Worm (Caenorhabditis elegans) whole organism, young adult: ENCODE measurements around the gene Y39A1A.16.
A peak's percentile ranks its signal among the peaks of the same experiment; 100 is the strongest.

Source experiments
- C06A6.2 ChIP-seq: fragments of 200-800 bp; sonication (Bioruptor generic); conservative IDR thresholded peaks from 2 replicates; pipeline ENCODE4 v1.3.6; 2022; ENCODE audit warnings: missing genetic modification characterization, missing compliant biosample characterization
- D2030.7 ChIP-seq: fragments of 200-800 bp; sonication (Bioruptor generic); IDR thresholded peaks from 2 replicates; pipeline ENCODE4 v1.3.6; 2022; ENCODE audit warnings: missing genetic modification reagents, missing genetic modification characterization, missing compliant biosample characterization
- F33H1.4 ChIP-seq: fragments of 200-800 bp; sonication (Bioruptor generic); IDR thresholded peaks from 2 replicates; pipeline ENCODE4 v1.3.6; 2022; ENCODE audit warnings: missing genetic modification reagents, missing genetic modification characterization, missing compliant biosample characterization
- K12H6.12 ChIP-seq: fragments of 200-800 bp; sonication (Bioruptor generic); optimal IDR thresholded peaks from 2 replicates; lab custom pipeline; 2018; ENCODE audit warnings: mild to moderate bottlenecking, missing genetic modification characterization, missing compliant biosample characterization
- T07F8.4 ChIP-seq: sonication (generic microtip); optimal IDR thresholded peaks from 2 replicates; lab custom pipeline; 2016; ENCODE audit warnings: mild to moderate bottlenecking, missing genetic modification characterization, moderate library complexity, missing compliant biosample characterization
- Y53G8AR.9 ChIP-seq: fragments of 200-800 bp; sonication (Bioruptor generic); conservative IDR thresholded peaks from 2 replicates; pipeline ENCODE4 v1.3.6; 2022; ENCODE audit warnings: missing genetic modification reagents, missing genetic modification characterization, missing compliant biosample characterization
- Y67H2A.10 ChIP-seq: fragments of 200-800 bp; sonication (Bioruptor generic); conservative IDR thresholded peaks from 2 replicates; pipeline ENCODE4 v1.3.6; 2022; ENCODE audit warnings: missing genetic modification reagents, missing genetic modification characterization, missing compliant biosample characterization
- Y95B8A.8 ChIP-seq: fragments of 200-800 bp; sonication (Bioruptor generic); IDR thresholded peaks from 2 replicates; pipeline ENCODE4 v1.3.6; 2022; ENCODE audit warnings: missing genetic modification reagents, missing genetic modification characterization, missing compliant biosample characterization
- aptf-2 ChIP-seq: fragments of 200-800 bp; sonication (Bioruptor generic); conservative IDR thresholded peaks from 2 replicates; pipeline ENCODE4 v1.3.6; 2022; ENCODE audit warnings: missing genetic modification reagents, missing genetic modification characterization, missing compliant biosample characterization
- atf-7 ChIP-seq: sonication (generic microtip); optimal IDR thresholded peaks from 2 replicates; lab custom pipeline; 2017; ENCODE audit warnings: mild to moderate bottlenecking, missing genetic modification characterization, missing compliant biosample characterization
- attf-3 ChIP-seq: fragments of 200-800 bp; sonication (Bioruptor generic); conservative IDR thresholded peaks from 2 replicates; pipeline ENCODE4 v1.3.6; 2022; ENCODE audit warnings: missing genetic modification reagents, missing genetic modification characterization, missing compliant biosample characterization
- attf-5 ChIP-seq: fragments of 200-800 bp; sonication (Bioruptor generic); optimal IDR thresholded peaks from 2 replicates; lab custom pipeline; 2018; ENCODE audit warnings: mild to moderate bottlenecking, missing genetic modification characterization, missing compliant biosample characterization
- cebp-1 ChIP-seq, 2 experiments: fragments of 200-800 bp in 1 of 2; sonication (Bioruptor generic) in 1 of 2; sonication (generic microtip) in 1 of 2; IDR thresholded peaks in 1 of 2; optimal IDR thresholded peaks in 1 of 2; 2 replicates each; pipeline versions ENCODE4 v1.3.6 to Lab custom; 2017 to 2022; ENCODE audit warnings: missing compliant biosample characterization in 2 of 2, missing genetic modification characterization in 2 of 2, mild to moderate bottlenecking in 1 of 2, missing genetic modification reagents in 1 of 2, moderate library complexity in 1 of 2
- cebp-2 ChIP-seq: fragments of 200-800 bp; sonication (Bioruptor generic); IDR thresholded peaks from 2 replicates; pipeline ENCODE4 v1.3.6; 2022; ENCODE audit warnings: missing genetic modification characterization, missing compliant biosample characterization
- ceh-100 ChIP-seq: fragments of 200-800 bp; sonication (Bioruptor generic); IDR thresholded peaks from 2 replicates; pipeline ENCODE4 v1.3.6; 2022; ENCODE audit warnings: missing genetic modification reagents, missing genetic modification characterization, missing compliant biosample characterization
- ceh-27 ChIP-seq: fragments of 200-800 bp; sonication (Bioruptor generic); optimal IDR thresholded peaks from 2 replicates; lab custom pipeline; 2018; ENCODE audit warnings: mild to moderate bottlenecking, missing genetic modification characterization, moderate library complexity, missing compliant biosample characterization
- ceh-58 ChIP-seq: fragments of 200-800 bp; sonication (Bioruptor generic); IDR thresholded peaks from 2 replicates; pipeline ENCODE4 v1.3.6; 2022; ENCODE audit warnings: missing genetic modification characterization, missing compliant biosample characterization
- ceh-91 ChIP-seq: fragments of 200-800 bp; sonication (Bioruptor generic); IDR thresholded peaks from 2 replicates; pipeline ENCODE4 v1.3.6; 2022; ENCODE audit warnings: missing genetic modification reagents, missing genetic modification characterization, missing compliant biosample characterization
- die-1 ChIP-seq: sonication (generic microtip); optimal IDR thresholded peaks from 2 replicates; lab custom pipeline; 2016; ENCODE audit warnings: missing genotype, mild to moderate bottlenecking, missing genetic modification characterization, missing compliant biosample characterization
- dox-1 ChIP-seq: fragments of 200-800 bp; sonication (Bioruptor generic); IDR thresholded peaks from 2 replicates; pipeline ENCODE4 v1.3.6; 2022; ENCODE audit warnings: missing genetic modification reagents, missing genetic modification characterization, missing compliant biosample characterization
- ekl-4 ChIP-seq: fragments of 200-800 bp; sonication (Bioruptor generic); IDR thresholded peaks from 2 replicates; pipeline ENCODE4 v1.3.6; 2022; ENCODE audit warnings: missing genetic modification reagents, missing genetic modification characterization, missing compliant biosample characterization
- hmg-20 ChIP-seq: fragments of 200-800 bp; sonication (Bioruptor generic); IDR thresholded peaks from 2 replicates; pipeline ENCODE4 v1.3.6; 2022; ENCODE audit warnings: missing genetic modification reagents, missing genetic modification characterization, missing compliant biosample characterization
- hrde-1 ChIP-seq: sonication (generic microtip); optimal IDR thresholded peaks from 2 replicates; lab custom pipeline; 2016; ENCODE audit warnings: missing genetic modification characterization, mild to moderate bottlenecking, missing compliant biosample characterization, moderate library complexity, missing genotype, missing genetic modification reagents, borderline replicate concordance
- hsf-1 ChIP-seq: fragments of 200-800 bp; sonication (Bioruptor generic); IDR thresholded peaks from 2 replicates; pipeline ENCODE4 v1.3.6; 2022; ENCODE audit warnings: missing genetic modification reagents, missing genetic modification characterization, missing compliant biosample characterization
- let-607 ChIP-seq, 2 experiments: fragments of 200-800 bp in 1 of 2; sonication (Bioruptor generic) in 1 of 2; sonication (generic microtip) in 1 of 2; optimal IDR thresholded peaks; 2 replicates each; lab custom pipeline; 2016 to 2018; ENCODE audit warnings: mild to moderate bottlenecking in 2 of 2, missing compliant biosample characterization in 2 of 2, missing genetic modification characterization in 2 of 2, moderate library complexity in 2 of 2, missing genotype in 1 of 2
- lin-40 ChIP-seq: sonication (generic microtip); optimal IDR thresholded peaks from 2 replicates; lab custom pipeline; 2016; ENCODE audit warnings: missing genetic modification characterization, mild to moderate bottlenecking, missing compliant biosample characterization, missing genotype, missing genetic modification reagents
- lir-1 ChIP-seq: fragments of 200-800 bp; sonication (Bioruptor generic); conservative IDR thresholded peaks from 2 replicates; pipeline ENCODE4 v1.3.6; 2022; ENCODE audit warnings: missing genetic modification reagents, missing genetic modification characterization, missing compliant biosample characterization
- lsl-1 ChIP-seq: fragments of 200-800 bp; sonication (Bioruptor generic); optimal IDR thresholded peaks from 2 replicates; lab custom pipeline; 2018; ENCODE audit warnings: mild to moderate bottlenecking, missing genetic modification characterization, moderate library complexity, missing compliant biosample characterization
- madf-3 ChIP-seq: fragments of 200-800 bp; sonication (Bioruptor generic); IDR thresholded peaks from 2 replicates; pipeline ENCODE4 v1.3.6; 2022; ENCODE audit warnings: missing genetic modification reagents, missing genetic modification characterization, missing compliant biosample characterization
- madf-6 ChIP-seq: fragments of 200-800 bp; sonication (Bioruptor generic); IDR thresholded peaks from 2 replicates; pipeline ENCODE4 v1.3.6; 2022; ENCODE audit warnings: missing genetic modification reagents, missing genetic modification characterization, missing compliant biosample characterization
- madf-8 ChIP-seq: fragments of 200-800 bp; sonication (Bioruptor generic); conservative IDR thresholded peaks from 2 replicates; pipeline ENCODE4 v1.3.6; 2022; ENCODE audit warnings: missing genetic modification reagents, missing genetic modification characterization, missing compliant biosample characterization
- mcd-1 ChIP-seq: fragments of 200-800 bp; sonication (Bioruptor generic); IDR thresholded peaks from 2 replicates; pipeline ENCODE4 v1.3.6; 2022; ENCODE audit warnings: missing genetic modification reagents, missing genetic modification characterization, missing compliant biosample characterization
- mel-28 ChIP-seq: sonication (generic microtip); optimal IDR thresholded peaks from 2 replicates; lab custom pipeline; 2016; ENCODE audit warnings: borderline replicate concordance, mild to moderate bottlenecking, missing genetic modification characterization, missing compliant biosample characterization
- mxl-1 ChIP-seq: sonication (generic microtip); optimal IDR thresholded peaks from 2 replicates; lab custom pipeline; 2016; ENCODE audit warnings: missing genetic modification characterization, missing compliant biosample characterization
- nfyb-1 ChIP-seq: fragments of 200-800 bp; sonication (Bioruptor generic); IDR thresholded peaks from 2 replicates; pipeline ENCODE4 v1.3.6; 2022; ENCODE audit warnings: missing genetic modification reagents, missing genetic modification characterization, missing compliant biosample characterization
- pbrm-1 ChIP-seq: fragments of 200-800 bp; sonication (Bioruptor generic); IDR thresholded peaks from 2 replicates; pipeline ENCODE4 v1.3.6; 2022; ENCODE audit warnings: missing genetic modification reagents, missing genetic modification characterization, missing compliant biosample characterization
- pha-4 ChIP-seq: fragments of 150-350 bp; sonication (generic microtip); optimal IDR thresholded peaks from 2 replicates; lab custom pipeline; 2014; ENCODE audit warnings: missing biosample characterization, missing genetic modification reagents, missing genetic modification characterization
- rcor-1 ChIP-seq: fragments of 200-800 bp; sonication (Bioruptor generic); IDR thresholded peaks from 2 replicates; pipeline ENCODE4 v1.3.6; 2022; ENCODE audit warnings: missing genetic modification reagents, missing genetic modification characterization, missing compliant biosample characterization
- repo-1 ChIP-seq: sonication (generic microtip); optimal IDR thresholded peaks from 2 replicates; lab custom pipeline; 2017; ENCODE audit warnings: mild to moderate bottlenecking, missing genetic modification characterization, missing compliant biosample characterization
- snpc-4 ChIP-seq, 5 experiments: fragments of 150-350 bp in 1 of 5; sonication (generic microtip) in 4 of 5; optimal IDR thresholded peaks; 2 replicates each; lab custom pipeline; 2014 to 2018; ENCODE audit warnings: missing genetic modification characterization in 5 of 5, missing biosample characterization in 3 of 5, antibody characterized with exemption in 2 of 5, mild to moderate bottlenecking in 2 of 5, missing compliant biosample characterization in 2 of 5, missing genotype in 2 of 5, moderate library complexity in 2 of 5, missing genetic modification reagents in 1 of 5
- tbp1 ChIP-seq: fragments of 200-800 bp; sonication (Bioruptor generic); optimal IDR thresholded peaks from 2 replicates; lab custom pipeline; 2018; ENCODE audit warnings: mild to moderate bottlenecking, missing genetic modification characterization, missing compliant biosample characterization
- xnd-1 ChIP-seq: sonication (generic microtip); optimal IDR thresholded peaks from 2 replicates; lab custom pipeline; 2016; ENCODE audit warnings: missing genotype, missing genetic modification reagents, missing genetic modification characterization, missing compliant biosample characterization
- zim-3 ChIP-seq: sonication (generic microtip); optimal IDR thresholded peaks from 2 replicates; lab custom pipeline; 2017; ENCODE audit warnings: mild to moderate bottlenecking, missing genetic modification characterization, moderate library complexity, missing compliant biosample characterization
- ztf-22 ChIP-seq: fragments of 200-800 bp; sonication (Bioruptor generic); optimal IDR thresholded peaks from 2 replicates; lab custom pipeline; 2018; ENCODE audit warnings: mild to moderate bottlenecking, missing genetic modification characterization, moderate library complexity, missing compliant biosample characterization

The Y39A1A.16 gene

DNA sequence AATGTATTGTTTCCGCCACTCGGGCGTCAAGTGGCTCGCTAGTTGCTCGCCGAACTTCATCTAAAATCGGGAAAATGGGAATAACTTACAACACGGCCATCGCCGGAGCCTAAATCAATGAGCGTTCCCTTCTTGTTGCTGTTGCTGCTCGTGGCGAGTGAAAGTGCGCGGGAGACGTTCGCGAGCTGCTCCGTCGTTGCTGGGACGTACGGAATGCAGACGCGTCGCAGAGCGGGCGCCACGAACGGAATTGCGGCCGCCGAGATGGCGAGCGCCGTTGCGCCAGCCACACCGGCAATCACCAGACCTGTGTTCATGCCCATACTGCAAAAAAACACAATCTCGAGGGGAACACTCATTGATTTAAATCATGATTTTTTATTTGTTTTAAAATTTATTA is 27.4 kb downstream of the Y39A1A.16 start (continued):
- TF ChIP-seq ceh-91, result 0 out of 2 replicates have a peak, but pooled peaks have one; percentile 26

DNA sequence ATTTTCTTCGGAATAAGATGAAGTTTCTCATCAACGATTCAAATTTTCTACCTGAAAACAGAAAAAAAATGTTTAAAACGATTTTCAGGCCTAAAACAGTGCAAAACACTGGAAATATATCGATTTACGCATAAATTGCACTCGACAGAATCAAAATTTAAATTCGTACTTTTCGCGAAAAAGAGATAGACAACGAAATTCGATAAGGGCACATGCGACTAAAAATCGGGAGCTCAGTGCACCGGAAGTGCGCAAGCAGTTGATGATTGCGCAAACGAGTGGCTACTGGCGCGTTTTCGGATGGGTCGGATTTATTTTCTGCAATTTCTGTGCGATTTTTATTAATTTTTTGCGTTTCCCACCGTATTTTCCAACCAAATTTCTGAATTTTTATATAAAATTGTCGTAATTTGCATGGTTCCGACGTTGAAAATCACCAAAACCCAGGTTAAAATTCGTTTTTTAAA is 27.9 kb downstream of the Y39A1A.16 start, which contains the start of the genes Y39A1A.21 and Y39A1A.22:
TSS of gene Y39A1A.21 (minus strand) at position 51 of the 467 bp plus-strand sequence.
TSS of gene Y39A1A.22 (minus strand) at position 57 of the 467 bp plus-strand sequence.
- TF ChIP-seq atf-7 (tag; lab: Kevin White, UChicago) (peak; percentile 58), rcor-1 (peak; percentile 79), ceh-27 (GFP tag; lab: Kevin White, UChicago) (peak; percentile 57), attf-3 (GFP tag; lab: Robert Waterston, UW) (0 out of 2 replicates have a peak, but pooled peaks have one; percentile 31), mxl-1 (tag; lab: Kevin White, UChicago) (no peak), attf-5 (GFP tag; lab: Kevin White, UChicago) (peak; percentile 77), ztf-22 (GFP tag; lab: Kevin White, UChicago) (no peak), cebp-1 (GFP tag; IDR thresholded peaks at IDR 0.05; lab: Robert Waterston, UW) (no peak), cebp-1 (tag; optimal IDR thresholded peaks at IDR 0.05; lab: Kevin White, UChicago) (peak; percentile 83), pha-4 (tag; lab: Kevin White, UChicago) (peak; percentile 2), C06A6.2 (GFP tag; lab: Robert Waterston, UW) (peak; percentile 37; the same call in 1 of the 2 replicates), zim-3 (tag; lab: Kevin White, UChicago) (no peak), lsl-1 (GFP tag; lab: Kevin White, UChicago) (peak; percentile 71), hmg-20 (peak; percentile 74), die-1 (tag; lab: Kevin White, UChicago) (no peak), cebp-2 (no peak), Y95B8A.8 (GFP tag; lab: Robert Waterston, UW) (peak; percentile 43; the same call in 1 of the 2 replicates), let-607 (tag; optimal IDR thresholded peaks at IDR 0.05; lab: Kevin White, UChicago) (peak in 1 of 2 experiments; percentile 26), lir-1 (GFP tag; lab: Robert Waterston, UW) (peak; percentile 11; the same call in 1 of the 2 replicates), aptf-2 (GFP tag; lab: Robert Waterston, UW) (no peak), ceh-58 (GFP tag; lab: Robert Waterston, UW) (no peak), madf-8 (GFP tag; lab: Robert Waterston, UW) (peak; percentile 40; the same call in 1 of the 2 replicates), F33H1.4 (peak; percentile 74), hsf-1 (0 out of 2 replicates have a peak, but pooled peaks have one; percentile 37), T07F8.4 (tag; lab: Kevin White, UChicago) (no peak), mcd-1 (GFP tag; lab: Robert Waterston, UW) (peak; percentile 89), snpc-4 (GFP tag; optimal IDR thresholded peaks at IDR 0.05; lab: Kevin White, UChicago) (no peak), snpc-4 (tag; optimal IDR thresholded peaks at IDR 0.05; lab: Kevin White, UChicago) (peak; percentile 40 to 59 (median 48)), ekl-4 (GFP tag; lab: Robert Waterston, UW) (peak; percentile 74; the same call in 1 of the 2 replicates), madf-6 (GFP tag; lab: Robert Waterston, UW) (peak; percentile 84), D2030.7 (GFP tag; lab: Robert Waterston, UW) (peak; percentile 42; the same call in 1 of the 2 replicates), repo-1 (tag; lab: Kevin White, UChicago) (peak; percentile 37), madf-3 (GFP tag; lab: Robert Waterston, UW) (0 out of 2 replicates have a peak, but pooled peaks have one; percentile 43), K12H6.12 (tag; lab: Kevin White, UChicago) (peak; percentile 11), ceh-100 (GFP tag; lab: Robert Waterston, UW) (peak; percentile 75), xnd-1 (tag; lab: Kevin White, UChicago) (peak; percentile 63), mel-28 (no peak), hrde-1 (tag; lab: Kevin White, UChicago) (no peak), Y53G8AR.9 (GFP tag; lab: Robert Waterston, UW) (peak; percentile 91), nfyb-1 (GFP tag; lab: Robert Waterston, UW) (peak; percentile 88), tbp1 (GFP tag; lab: Kevin White, UChicago) (peak; percentile 59), ceh-91 (peak; percentile 65), dox-1 (GFP tag; lab: Robert Waterston, UW) (peak; percentile 87), Y67H2A.10 (GFP tag; lab: Robert Waterston, UW) (no peak), pbrm-1 (GFP tag; lab: Robert Waterston, UW) (peak; percentile 74), lin-40 (tag; lab: Kevin White, UChicago) (peak; percentile 80)
